Fruit fly (Drosophila melanogaster): Measurements from ENCODE around the gene Elp1.

The Elp1 gene

DNA sequence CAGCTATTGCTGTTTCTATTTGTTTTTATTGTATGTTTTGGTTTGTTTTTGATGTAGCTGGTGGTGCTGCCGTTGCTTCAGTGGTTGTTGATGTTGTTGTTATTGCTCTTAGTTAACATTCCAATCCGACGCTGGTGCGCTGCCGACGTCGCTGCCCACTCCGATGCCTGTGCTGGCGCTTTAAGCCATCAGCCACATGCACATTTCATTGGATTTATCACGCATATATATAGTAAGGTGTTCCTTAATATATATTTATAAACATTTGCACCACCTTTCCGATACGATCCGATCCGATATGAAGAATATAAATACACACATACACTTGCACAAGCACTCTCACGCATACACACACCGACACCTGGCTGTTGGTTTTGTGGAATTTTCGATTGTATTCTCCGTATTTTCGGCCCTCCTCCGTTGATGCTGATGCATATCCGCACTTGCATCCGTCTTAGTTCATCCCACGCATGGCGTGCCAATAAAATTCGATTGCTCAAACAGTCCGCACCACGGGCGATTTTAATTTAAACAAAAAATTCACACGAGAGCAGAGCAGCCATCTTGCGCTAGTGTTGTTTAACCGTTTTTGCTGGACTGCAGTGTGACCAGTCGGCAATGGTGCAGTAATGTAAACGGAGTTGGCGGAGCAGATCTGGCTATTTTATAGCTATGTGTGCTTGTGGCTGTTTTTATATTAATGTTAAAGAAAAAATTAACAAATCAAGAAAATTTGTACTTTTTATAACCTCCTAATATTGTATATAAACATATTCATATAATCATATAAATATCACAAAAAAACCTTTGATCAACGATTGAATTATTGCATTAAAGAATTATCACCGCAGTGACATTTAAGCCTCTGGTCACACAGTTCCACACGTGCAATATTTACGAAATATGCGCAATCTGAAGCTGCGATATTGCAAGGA, at the start of gene Elp1, which contains the start of gene Csk (continued):
- TF ChIP-seq Dref (GFP tag; IDR thresholded peaks at IDR 0.05) (peak; percentile 30; the same call in 1 of the 2 replicates), CG8359 (GFP tag; optimal IDR thresholded peaks at IDR 0.05; ENCODE audit: borderline replicate concordance) (no peak), lov (optimal IDR thresholded peaks at IDR 0.05) (no peak), lov (GFP tag; IDR thresholded peaks at IDR 0.05) (no peak), CTCF (GFP tag; optimal IDR thresholded peaks at IDR 0.05) (no peak), so (GFP tag; IDR thresholded peaks at IDR 0.05) (no peak), row (GFP tag; IDR thresholded peaks at IDR 0.05) (peak; percentile 91), phol (tag; optimal IDR thresholded peaks at IDR 0.05) (peak; percentile 100), jumu (GFP tag; optimal IDR thresholded peaks at IDR 0.05) (no peak), CG12155 (GFP tag; optimal IDR thresholded peaks at IDR 0.05) (peak; percentile 57), CG4404 (GFP tag; IDR thresholded peaks at IDR 0.05) (no peak), CG2202 (tag; optimal IDR thresholded peaks at IDR 0.05) (no peak), CG30431 (GFP tag; optimal IDR thresholded peaks at IDR 0.05) (peak; percentile 26), odd (GFP tag; optimal IDR thresholded peaks at IDR 0.05) (no peak), Rfx (GFP tag; IDR thresholded peaks at IDR 0.05) (peak; percentile 68; the same call in 1 of the 2 replicates), Dek (tag; optimal IDR thresholded peaks at IDR 0.05) (peak; percentile 73), Ptx1 (GFP tag; IDR thresholded peaks at IDR 0.05) (peak; percentile 45), kay (GFP tag; optimal IDR thresholded peaks at IDR 0.05) (peak; percentile 38), CG11504 (tag; optimal IDR thresholded peaks at IDR 0.05) (peak; percentile 75), Ets65A (GFP tag) (peak; percentile 91), insv (GFP tag; optimal IDR thresholded peaks at IDR 0.05) (peak in 1 of 2 experiments; percentile 59), CG10979 (tag; optimal IDR thresholded peaks at IDR 0.05) (peak; percentile 49), hbn (GFP tag; IDR thresholded peaks at IDR 0.05; ENCODE audit: partially characterized antibody) (no peak), CG16779 (GFP tag; IDR thresholded peaks at IDR 0.05) (no peak), Rx (GFP tag; IDR thresholded peaks at IDR 0.05) (no peak), CG9932 (GFP tag; IDR thresholded peaks at IDR 0.05) (peak; percentile 69), Hr3 (GFP tag; optimal IDR thresholded peaks at IDR 0.05) (peak; percentile 58), ap (GFP tag; IDR thresholded peaks at IDR 0.05) (no peak), chinmo (GFP tag; IDR thresholded peaks at IDR 0.05; ENCODE audit: partially characterized antibody) (0 out of 4 replicates have a peak, but pooled peaks have one; percentile 30), br (optimal IDR thresholded peaks at IDR 0.05) (no peak), HmgD (GFP tag; optimal IDR thresholded peaks at IDR 0.05) (no peak), CG2120 (GFP tag; optimal IDR thresholded peaks at IDR 0.05) (peak; percentile 64), CG12104 (GFP tag; optimal IDR thresholded peaks at IDR 0.05) (peak; percentile 68), Camta (GFP tag; optimal IDR thresholded peaks at IDR 0.05) (no peak), CG8765 (GFP tag; IDR thresholded peaks at IDR 0.05) (no peak), ash1 (GFP tag; optimal IDR thresholded peaks at IDR 0.05) (no peak), abd-A (tag; optimal IDR thresholded peaks at IDR 0.05) (peak; percentile 25), CG8924 (tag; optimal IDR thresholded peaks at IDR 0.05) (peak; percentile 62), Med (GFP tag) (peak; percentile 91), CG10366 (GFP tag; IDR thresholded peaks at IDR 0.05) (peak; percentile 33; the same call in 1 of the 2 replicates), hth (optimal IDR thresholded peaks at IDR 0.05) (no peak), stc (GFP tag; IDR thresholded peaks at IDR 0.05) (no peak), CG3995 (GFP tag; optimal IDR thresholded peaks at IDR 0.05) (peak; percentile 56), CG7786 (GFP tag; optimal IDR thresholded peaks at IDR 0.05) (no peak), CG2712 (tag; optimal IDR thresholded peaks at IDR 0.05) (peak; percentile 68), CG14860 (GFP tag; IDR thresholded peaks at IDR 0.05; ENCODE audit: partially characterized antibody) (no peak), CG13287 (GFP tag; IDR thresholded peaks at IDR 0.05; ENCODE audit: partially characterized antibody) (no peak; the same call in none of the 2 replicates), CG8478 (optimal IDR thresholded peaks at IDR 0.05) (peak; percentile 40), B-H2 (GFP tag; optimal IDR thresholded peaks at IDR 0.05) (peak; percentile 49), Hmx (GFP tag; optimal IDR thresholded peaks at IDR 0.05) (no peak), nmo (GFP tag; optimal IDR thresholded peaks at IDR 0.05) (peak; percentile 86)
